Worm (Caenorhabditis elegans) whole organism, L1 larva: Measurements from ENCODE around the gene ndg-4.

ENCODE experiments used
- C16A3.4 ChIP-seq: fragments of 150-350 bp; optimal IDR thresholded peaks from 2 replicates; lab custom pipeline; 2014; ENCODE audit warnings: missing biosample characterization, missing genetic modification characterization
- ceh-63 ChIP-seq: fragments of 200-800 bp; sonication (Bioruptor generic); optimal IDR thresholded peaks from 2 replicates; lab custom pipeline; 2018; ENCODE audit warnings: mild to moderate bottlenecking, missing genetic modification characterization, missing compliant biosample characterization
- ceh-8 ChIP-seq: fragments of 200-800 bp; sonication (Bioruptor generic); optimal IDR thresholded peaks from 2 replicates; lab custom pipeline; 2018; ENCODE audit warnings: mild to moderate bottlenecking, missing genetic modification characterization, moderate library complexity, missing compliant biosample characterization
- ceh-88 ChIP-seq: fragments of 200-800 bp; sonication (Bioruptor generic); IDR thresholded peaks from 2 replicates; pipeline ENCODE4 v1.3.6; 2022; ENCODE audit warnings: missing genetic modification characterization, missing compliant biosample characterization
- dpl-1 ChIP-seq, 3 experiments: fragments of 150-350 bp in 2 of 3; sonication (generic microtip) in 1 of 3; optimal IDR thresholded peaks; 2 replicates each; lab custom pipeline; 2014 to 2017; ENCODE audit warnings: missing biosample characterization in 3 of 3, missing genetic modification characterization in 3 of 3, missing genetic modification reagents in 3 of 3
- dsc-1 ChIP-seq: sonication (generic microtip); optimal IDR thresholded peaks from 2 replicates; lab custom pipeline; 2016; ENCODE audit warnings: mild to moderate bottlenecking, missing genetic modification characterization, missing compliant biosample characterization
- efl-1 ChIP-seq, 4 experiments: fragments of 150-350 bp; optimal IDR thresholded peaks in 3 of 4; peaks in 1 of 4; 1 replicate in 1 of 4; 2 replicates in 3 of 4; lab custom pipeline; 2014; ENCODE audit warnings: missing biosample characterization in 2 of 4, missing genetic modification characterization in 2 of 4, missing genetic modification reagents in 2 of 4
- elt-2 ChIP-seq: sonication (generic microtip); optimal IDR thresholded peaks from 2 replicates; lab custom pipeline; 2016; ENCODE audit warnings: missing genetic modification characterization, mild to moderate bottlenecking, inconsistent platforms, missing compliant biosample characterization, missing genetic modification reagents
- ets-5 ChIP-seq: fragments of 200-800 bp; sonication (Bioruptor generic); IDR thresholded peaks from 2 replicates; pipeline ENCODE4 v1.3.6; 2022; ENCODE audit warnings: missing genetic modification characterization, missing compliant biosample characterization
- fkh-8 ChIP-seq: sonication (generic microtip); optimal IDR thresholded peaks from 2 replicates; lab custom pipeline; 2016; ENCODE audit warnings: mild to moderate bottlenecking, missing genetic modification characterization, missing compliant biosample characterization
- fos-1 ChIP-seq: fragments of 150-350 bp; optimal IDR thresholded peaks from 2 replicates; lab custom pipeline; 2014; ENCODE audit warnings: missing biosample characterization, missing genetic modification characterization
- grh-1 ChIP-seq: fragments of 200-800 bp; sonication (Bioruptor generic); IDR thresholded peaks from 2 replicates; pipeline ENCODE4 v1.3.6; 2022; ENCODE audit warnings: missing genetic modification reagents, missing genetic modification characterization, missing compliant biosample characterization
- irx-1 ChIP-seq: sonication (generic microtip); optimal IDR thresholded peaks from 2 replicates; lab custom pipeline; 2016; ENCODE audit warnings: missing genetic modification characterization, missing compliant biosample characterization
- isw-1 ChIP-seq: fragments of 200-800 bp; sonication (Bioruptor generic); IDR thresholded peaks from 2 replicates; pipeline ENCODE4 v1.3.6; 2022; ENCODE audit warnings: missing genetic modification characterization, missing compliant biosample characterization
- lin-13 ChIP-seq: fragments of 150-350 bp; optimal IDR thresholded peaks from 2 replicates; lab custom pipeline; 2014; ENCODE audit warnings: missing biosample characterization, missing genetic modification reagents, missing genetic modification characterization
- lin-14 ChIP-seq: fragments of 200-800 bp; sonication (Bioruptor generic); optimal IDR thresholded peaks from 2 replicates; lab custom pipeline; 2018; ENCODE audit warnings: mild to moderate bottlenecking, missing genetic modification characterization, moderate library complexity, missing compliant biosample characterization
- lin-35 ChIP-seq, 2 experiments: fragments of 150-350 bp; optimal IDR thresholded peaks; 2 replicates each; lab custom pipeline; 2014; ENCODE audit warnings: missing biosample characterization in 2 of 2, missing genetic modification characterization in 2 of 2, missing genetic modification reagents in 2 of 2
- lin-39 ChIP-seq: fragments of 150-350 bp; optimal IDR thresholded peaks from 2 replicates; lab custom pipeline; 2014; ENCODE audit warnings: missing biosample characterization, missing genetic modification reagents, missing genetic modification characterization
- lsy-2 ChIP-seq, 2 experiments: fragments of 150-350 bp; optimal IDR thresholded peaks; 2 replicates each; lab custom pipeline; 2014; ENCODE audit warnings: missing biosample characterization in 2 of 2, missing genetic modification characterization in 2 of 2
- mab-9 ChIP-seq: fragments of 200-800 bp; sonication (Bioruptor generic); IDR thresholded peaks from 2 replicates; pipeline ENCODE4 v1.3.6; 2022; ENCODE audit warnings: missing genetic modification reagents, missing genetic modification characterization, missing compliant biosample characterization
- mdl-1 ChIP-seq, 2 experiments: fragments of 150-350 bp; optimal IDR thresholded peaks; 2 replicates each; lab custom pipeline; 2014 to 2017; ENCODE audit warnings: missing biosample characterization in 2 of 2, missing genetic modification characterization in 2 of 2, inconsistent platforms in 1 of 2
- mep-1 ChIP-seq: fragments of 150-350 bp; optimal IDR thresholded peaks from 2 replicates; lab custom pipeline; 2014; ENCODE audit warnings: missing biosample characterization, missing genetic modification characterization
- nhr-12 ChIP-seq: sonication (generic microtip); optimal IDR thresholded peaks from 2 replicates; lab custom pipeline; 2017; ENCODE audit warnings: missing biosample characterization, missing genetic modification characterization
- nhr-19 ChIP-seq: fragments of 200-800 bp; sonication (Bioruptor generic); conservative IDR thresholded peaks from 2 replicates; pipeline ENCODE4 v1.3.6; 2022; ENCODE audit warnings: missing genetic modification characterization, missing compliant biosample characterization
- nhr-47 ChIP-seq: sonication (generic microtip); optimal IDR thresholded peaks from 2 replicates; lab custom pipeline; 2016; ENCODE audit warnings: mild to moderate bottlenecking, missing genetic modification characterization, moderate library complexity, missing compliant biosample characterization
- nhr-71 ChIP-seq: sonication (generic microtip); optimal IDR thresholded peaks from 2 replicates; lab custom pipeline; 2016; ENCODE audit warnings: mild to moderate bottlenecking, missing genetic modification characterization, moderate library complexity, missing compliant biosample characterization
- nhr-77 ChIP-seq: fragments of 150-350 bp; optimal IDR thresholded peaks from 2 replicates; lab custom pipeline; 2014; ENCODE audit warnings: missing biosample characterization, missing genetic modification characterization
- nhr-90 ChIP-seq: sonication (generic microtip); optimal IDR thresholded peaks from 2 replicates; lab custom pipeline; 2016; ENCODE audit warnings: mild to moderate bottlenecking, missing genetic modification characterization, missing compliant biosample characterization; ENCODE audit not compliant: poor library complexity
- pag-3 ChIP-seq: sonication (generic microtip); optimal IDR thresholded peaks from 2 replicates; lab custom pipeline; 2017; ENCODE audit warnings: missing genetic modification characterization, mild to moderate bottlenecking, missing compliant biosample characterization, antibody characterized with exemption, borderline replicate concordance; ENCODE audit not compliant: insufficient read depth
- rnt-1 ChIP-seq: sonication (generic microtip); optimal IDR thresholded peaks from 2 replicates; lab custom pipeline; 2016; ENCODE audit warnings: mild to moderate bottlenecking, missing genetic modification characterization, moderate library complexity, missing compliant biosample characterization
- snpc-4 ChIP-seq: fragments of 150-350 bp; optimal IDR thresholded peaks from 2 replicates; lab custom pipeline; 2014; ENCODE audit warnings: missing biosample characterization, missing genetic modification characterization
- snu-23 ChIP-seq: sonication (generic microtip); optimal IDR thresholded peaks from 2 replicates; lab custom pipeline; 2016; ENCODE audit warnings: missing genetic modification characterization, missing compliant biosample characterization
- swsn-7 ChIP-seq: sonication (generic microtip); optimal IDR thresholded peaks from 2 replicates; lab custom pipeline; 2016; ENCODE audit warnings: missing genetic modification characterization, missing compliant biosample characterization
- unc-130 ChIP-seq: fragments of 150-350 bp; optimal IDR thresholded peaks from 2 replicates; lab custom pipeline; 2017; ENCODE audit warnings: missing biosample characterization, missing genetic modification characterization, inconsistent platforms
- unc-30 ChIP-seq: sonication (generic microtip); optimal IDR thresholded peaks from 2 replicates; lab custom pipeline; 2017; ENCODE audit warnings: missing biosample characterization, missing genetic modification characterization
- unc-86 ChIP-seq: sonication (generic microtip); optimal IDR thresholded peaks from 2 replicates; lab custom pipeline; 2016; ENCODE audit warnings: missing genetic modification characterization, missing compliant biosample characterization
- vab-15 ChIP-seq: sonication (generic microtip); optimal IDR thresholded peaks from 2 replicates; lab custom pipeline; 2017; ENCODE audit warnings: missing genotype, mild to moderate bottlenecking, missing genetic modification characterization, missing compliant biosample characterization
- xbp-1 ChIP-seq: sonication (generic microtip); optimal IDR thresholded peaks from 2 replicates; lab custom pipeline; 2016; ENCODE audit warnings: missing genetic modification characterization, missing compliant biosample characterization
- zip-4 ChIP-seq: fragments of 200-800 bp; sonication (Bioruptor generic); optimal IDR thresholded peaks from 2 replicates; lab custom pipeline; 2018; ENCODE audit warnings: mild to moderate bottlenecking, missing genetic modification characterization, moderate library complexity, missing compliant biosample characterization
- ztf-4 ChIP-seq: fragments of 150-350 bp; optimal IDR thresholded peaks from 2 replicates; lab custom pipeline; 2014; ENCODE audit warnings: missing biosample characterization, missing genetic modification characterization

The ndg-4 gene

DNA sequence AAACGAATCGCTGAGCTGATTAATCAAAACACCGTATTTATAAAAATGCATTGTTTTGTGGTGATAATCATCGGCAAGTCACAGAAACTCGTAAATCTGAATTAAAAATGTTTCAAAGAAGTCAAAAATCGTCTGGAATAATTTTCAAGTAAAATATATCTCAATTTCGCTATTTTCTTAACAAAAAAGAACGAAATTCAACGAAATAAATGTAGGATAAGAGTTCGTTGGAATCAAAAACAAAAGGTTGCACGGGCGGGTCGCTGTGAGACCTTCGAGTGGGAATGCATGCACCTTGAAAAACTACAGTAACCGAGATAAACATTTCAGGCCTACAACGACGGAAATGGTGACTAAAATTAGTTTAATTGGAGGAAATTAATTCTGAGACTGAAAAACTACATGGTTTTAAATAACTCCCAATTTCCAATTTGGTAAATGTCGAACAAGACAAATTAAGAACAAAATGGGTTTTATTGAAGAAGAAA is 32.8 kb downstream of the ndg-4 start, which contains the start of gene C28A5.1:
Gene C28A5.1, minus strand, starts transcription at position 51 of the 488 bp plus-strand sequence.
- TF ChIP-seq rnt-1 (tag; lab: Kevin White, UChicago) (no peak), ceh-63 (peak; percentile 27)

DNA sequence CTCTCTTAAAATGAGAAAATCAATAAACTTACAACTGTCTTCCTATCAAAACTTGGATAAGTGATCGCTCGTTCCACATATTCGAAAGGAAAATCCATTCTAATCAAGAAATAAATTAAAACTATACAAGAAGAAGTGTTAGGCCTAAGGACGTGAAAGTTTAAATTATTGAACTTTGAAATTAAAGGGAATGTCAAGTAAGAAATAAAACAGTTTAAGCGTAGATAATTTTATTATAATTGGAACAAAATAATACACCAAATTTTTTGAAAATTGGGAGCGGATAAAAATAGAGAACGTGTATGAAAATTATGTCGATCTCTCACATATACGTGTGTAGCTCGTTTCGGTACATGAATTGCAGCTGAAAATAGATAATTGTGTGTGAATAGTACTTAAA is 37.8 kb downstream of the ndg-4 start, which contains the start of gene C28A5.6:
Gene C28A5.6, minus strand, starts transcription at position 101 of the 400 bp plus-strand sequence.
- TF ChIP-seq mdl-1 (tag; optimal IDR thresholded peaks at IDR 0.05; lab: Kevin White, UChicago): no peak
- no peak for TF ChIP-seq dsc-1
- TF ChIP-seq pag-3 (tag; lab: Kevin White, UChicago): no peak
- no peak for TF ChIP-seq mep-1 (tag; lab: Kevin White, UChicago)
- TF ChIP-seq ztf-4 (tag; lab: Kevin White, UChicago): no peak
- TF ChIP-seq unc-130 (tag; lab: Kevin White, UChicago): no peak
- no peak for TF ChIP-seq rnt-1 (tag; lab: Kevin White, UChicago)
- TF ChIP-seq fos-1: no peak

DNA sequence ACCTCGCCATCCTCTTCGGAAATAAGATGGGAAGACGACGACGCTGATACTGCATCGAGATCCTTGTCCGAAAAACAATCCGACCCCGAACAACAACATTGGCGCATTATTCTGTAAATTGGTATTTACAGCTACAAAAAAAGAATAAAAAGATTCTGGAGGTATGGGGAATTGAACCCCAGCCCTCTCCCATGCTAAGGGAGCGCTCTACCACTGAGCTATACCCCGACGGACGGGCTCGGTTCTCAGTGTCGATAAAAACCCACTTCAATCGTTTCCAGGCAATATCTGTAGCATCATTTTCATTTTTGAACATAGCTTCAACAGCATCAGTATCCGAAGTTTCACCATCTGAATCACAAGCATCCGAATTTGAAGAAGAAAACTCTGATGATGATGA is 38.4 kb downstream of the ndg-4 start:
- TF ChIP-seq swsn-7 (no peak), vab-15 (tag; lab: Kevin White, UChicago) (no peak), nhr-77 (tag; lab: Kevin White, UChicago) (no peak), ceh-8 (GFP tag; lab: Kevin White, UChicago) (no peak), efl-1 (optimal IDR thresholded peaks at IDR 0.05; lab: Kevin White, UChicago) (peak in 1 of 2 experiments; percentile 10), efl-1 (GFP tag; optimal IDR thresholded peaks at IDR 0.05 in 1 of 2; lab: Kevin White, UChicago) (peak in 1 of 2 experiments; percentile 63), rnt-1 (tag; lab: Kevin White, UChicago) (peak; percentile 28), snpc-4 (peak; percentile 22), ets-5 (GFP tag; lab: Robert Waterston, UW) (no peak), lin-13 (no peak), nhr-90 (tag; lab: Kevin White, UChicago) (no peak), unc-30 (tag; lab: Kevin White, UChicago) (no peak), nhr-12 (no peak), zip-4 (no peak), lin-35 (GFP tag; optimal IDR thresholded peaks at IDR 0.05; lab: Kevin White, UChicago) (peak in 1 of 2 experiments; percentile 13), lin-39 (tag; lab: Kevin White, UChicago) (no peak)
- TF ChIP-seq, all 84 proteins: peak for 4

DNA sequence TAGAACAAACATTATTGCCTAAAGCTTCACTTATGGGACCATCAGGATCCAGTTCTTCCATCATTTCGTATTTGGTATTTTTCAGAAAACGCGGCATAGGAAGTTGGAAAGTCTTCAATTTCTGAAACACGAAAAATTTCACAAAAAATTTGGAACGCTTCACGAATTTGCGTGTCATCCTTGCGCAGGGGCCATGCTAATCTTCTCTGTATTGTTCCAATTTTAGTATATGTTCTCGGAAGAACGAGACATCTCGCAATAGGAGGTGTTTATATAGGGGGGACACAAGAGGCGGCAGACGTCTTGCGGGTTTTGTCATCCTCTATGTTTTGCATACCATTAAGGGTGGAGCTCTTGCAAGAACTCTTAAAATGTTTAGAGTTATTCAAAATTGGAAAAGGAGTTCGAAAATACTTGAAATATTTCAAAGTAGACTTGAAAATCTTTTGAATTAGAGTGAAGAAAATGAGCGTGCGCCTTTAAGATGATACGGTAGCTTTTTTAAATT is 40.4 kb downstream of the ndg-4 start:
- TF ChIP-seq swsn-7 (peak; percentile 45), zip-4 (peak; percentile 29), dsc-1 (peak; percentile 43), ceh-88 (GFP tag; lab: Robert Waterston, UW) (peak; percentile 35; the same call in 1 of the 2 replicates), nhr-90 (tag; lab: Kevin White, UChicago) (peak; percentile 27), dpl-1 (GFP tag; optimal IDR thresholded peaks at IDR 0.05; lab: Kevin White, UChicago) (peak in 1 of 3 experiments; percentile 30), lin-14 (peak; percentile 26), nhr-71 (peak; percentile 41), nhr-19 (GFP tag; lab: Robert Waterston, UW) (peak; percentile 86), isw-1 (GFP tag; lab: Robert Waterston, UW) (0 out of 2 replicates have a peak, but pooled peaks have one; percentile 14), irx-1 (tag; lab: Kevin White, UChicago) (peak; percentile 19), elt-2 (tag; lab: Kevin White, UChicago) (peak; percentile 6), rnt-1 (tag; lab: Kevin White, UChicago) (peak; percentile 38), lsy-2 (tag; optimal IDR thresholded peaks at IDR 0.05; lab: Kevin White, UChicago) (peak in 1 of 2 experiments; percentile 21), unc-86 (peak; percentile 6), C16A3.4 (tag; lab: Kevin White, UChicago) (peak; percentile 6), snu-23 (peak; percentile 23), efl-1 (optimal IDR thresholded peaks at IDR 0.05; lab: Kevin White, UChicago) (peak in 1 of 2 experiments; percentile 26), efl-1 (GFP tag; optimal IDR thresholded peaks at IDR 0.05 in 1 of 2; lab: Kevin White, UChicago) (peak in 1 of 2 experiments; percentile 88), snpc-4 (peak; percentile 96), nhr-47 (tag; lab: Kevin White, UChicago) (peak; percentile 63), mab-9 (peak; percentile 67), grh-1 (GFP tag; lab: Robert Waterston, UW) (peak; percentile 40; the same call in 1 of the 2 replicates), xbp-1 (peak; percentile 9), fkh-8 (tag; lab: Kevin White, UChicago) (peak; percentile 3)
